Worm (Caenorhabditis elegans) whole organism, L2 larva: ENCODE results near the gene xpf-1.

Source experiments
- elt-1 ChIP-seq: fragments of 150-350 bp; optimal IDR thresholded peaks from 2 replicates; lab custom pipeline; 2014; ENCODE audit warnings: missing biosample characterization, missing genetic modification characterization
- lin-13 ChIP-seq: fragments of 150-350 bp; optimal IDR thresholded peaks from 2 replicates; lab custom pipeline; 2014; ENCODE audit warnings: missing biosample characterization, missing genetic modification reagents, missing genetic modification characterization
- mab-5 ChIP-seq: fragments of 150-350 bp; optimal IDR thresholded peaks from 2 replicates; lab custom pipeline; 2014; ENCODE audit warnings: missing biosample characterization, missing genetic modification characterization
- snpc-4 ChIP-seq: fragments of 150-350 bp; optimal IDR thresholded peaks from 2 replicates; lab custom pipeline; 2014; ENCODE audit warnings: missing biosample characterization, missing genetic modification characterization
- unc-62 ChIP-seq: fragments of 150-350 bp; optimal IDR thresholded peaks from 2 replicates; lab custom pipeline; 2014; ENCODE audit warnings: missing biosample characterization, missing genetic modification reagents, missing genetic modification characterization
- ztf-11 ChIP-seq: sonication (generic microtip); optimal IDR thresholded peaks from 2 replicates; lab custom pipeline; 2017; ENCODE audit warnings: missing biosample characterization, missing genetic modification characterization

- TF ChIP-seq lin-13 = no peak
- no peak for TF ChIP-seq mab-5
- TF ChIP-seq snpc-4 (tag; lab: Kevin White, UChicago) = no peak
- no peak for TF ChIP-seq unc-62 (GFP tag; lab: Kevin White, UChicago)
- no peak for TF ChIP-seq elt-1 (tag; lab: Kevin White, UChicago)
- TF ChIP-seq ztf-11 = no peak
Observed at ce11 chrII:11658854-11659253, 37.1 kb upstream of the xpf-1 start.
